Worm (Caenorhabditis elegans): ENCODE data around the gene F49E12.12.

ce11 chrII:8358466-8358865 is 22.8 kb upstream of the F49E12.12 start:
- no peak for TF ChIP-seq ceh-13 (GFP tag; optimal IDR thresholded peaks at IDR 0.05)
- no peak for TF ChIP-seq ama-1 (optimal IDR thresholded peaks at IDR 0.05)

Measured in whole organism, early embryonic.